Fruit fly (Drosophila melanogaster): ENCODE results near the gene CG14275.

CG14275 gene

DNA sequence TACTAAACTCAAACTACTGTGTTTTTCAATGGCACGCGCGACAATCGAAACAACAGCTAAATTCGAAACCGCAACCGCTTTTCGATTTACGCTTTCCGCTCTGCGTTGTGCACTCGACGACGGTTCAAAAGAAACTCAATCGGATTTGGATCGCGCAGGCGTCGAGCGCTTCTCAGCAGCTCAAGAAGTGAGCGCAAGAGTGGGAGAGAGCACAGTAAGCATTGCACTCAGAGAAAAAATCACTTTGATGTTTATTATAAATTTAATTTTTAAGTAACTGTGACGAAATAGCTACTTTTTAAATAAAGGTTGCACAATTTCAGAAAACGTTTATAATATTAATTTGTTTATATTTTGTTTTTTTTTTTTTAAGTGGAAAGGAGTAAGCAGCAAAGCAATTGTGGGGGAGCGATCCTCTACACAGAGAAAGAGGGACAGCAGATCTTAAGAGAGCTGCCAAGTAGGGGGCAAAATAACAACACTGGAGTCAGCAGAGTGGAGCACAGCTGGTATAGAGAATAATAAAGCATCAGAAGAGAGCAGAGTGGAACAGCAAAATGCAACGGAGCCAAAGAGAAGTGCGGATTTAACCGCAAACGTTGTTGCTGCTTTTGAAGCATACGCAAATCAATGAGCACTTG, 49.6 kb upstream of the CG14275 start (continued):
- TF ChIP-seq Sry-δ (GFP tag; optimal IDR thresholded peaks at IDR 0.05), result peak; percentile 46
- TF ChIP-seq CG4617 (GFP tag; optimal IDR thresholded peaks at IDR 0.05; ENCODE audit: borderline replicate concordance), result peak; percentile 93
- peak; percentile 95 for TF ChIP-seq NFAT (GFP tag; IDR thresholded peaks at IDR 0.05)
- TF ChIP-seq vfl (GFP tag; optimal IDR thresholded peaks at IDR 0.05), result peak; percentile 92
- TF ChIP-seq CG17385 (GFP tag; optimal IDR thresholded peaks at IDR 0.05), result peak; percentile 96
- peak; percentile 91 for TF ChIP-seq gcm2 (GFP tag; optimal IDR thresholded peaks at IDR 0.05)
- peak; percentile 99 for TF ChIP-seq stc (GFP tag; IDR thresholded peaks at IDR 0.05)
- peak; percentile 94 for TF ChIP-seq al (GFP tag; IDR thresholded peaks at IDR 0.05)
- TF ChIP-seq zen (tag; optimal IDR thresholded peaks at IDR 0.05), result peak; percentile 98
- TF ChIP-seq Tbp (GFP tag; optimal IDR thresholded peaks at IDR 0.05), result no peak
- peak; percentile 79 for TF ChIP-seq schlank (tag; optimal IDR thresholded peaks at IDR 0.05)
- peak; percentile 98 for TF ChIP-seq PHDP (tag; optimal IDR thresholded peaks at IDR 0.05)
- peak; percentile 94 for TF ChIP-seq NC2β (GFP tag; optimal IDR thresholded peaks at IDR 0.05)
- TF ChIP-seq CG33557 (GFP tag; optimal IDR thresholded peaks at IDR 0.05), result peak; percentile 98
- peak; percentile 95 for TF ChIP-seq Lim3 (GFP tag; IDR thresholded peaks at IDR 0.05)
- TF ChIP-seq Mes4 (GFP tag; optimal IDR thresholded peaks at IDR 0.05), result peak; percentile 94
- peak; percentile 99 for TF ChIP-seq dysf (GFP tag; IDR thresholded peaks at IDR 0.05)
- TF ChIP-seq hth (optimal IDR thresholded peaks at IDR 0.05), result no peak
- TF ChIP-seq B-H2 (GFP tag; optimal IDR thresholded peaks at IDR 0.05), result peak; percentile 78
- peak; percentile 73 for TF ChIP-seq da (GFP tag; optimal IDR thresholded peaks at IDR 0.05)
- TF ChIP-seq psq (GFP tag; optimal IDR thresholded peaks at IDR 0.05), result peak; percentile 93
- peak; percentile 96 for TF ChIP-seq CG11456 (GFP tag; IDR thresholded peaks at IDR 0.05)
- TF ChIP-seq zfh2 (GFP tag; optimal IDR thresholded peaks at IDR 0.05), result peak; percentile 67
- peak; percentile 99 for TF ChIP-seq E2f1 (GFP tag; IDR thresholded peaks at IDR 0.05)
- TF ChIP-seq CG15514 (GFP tag; optimal IDR thresholded peaks at IDR 0.05), result peak; percentile 90
- peak; percentile 73 for TF ChIP-seq CG34376 (GFP tag; optimal IDR thresholded peaks at IDR 0.05)
- peak; percentile 96 for TF ChIP-seq Mrtf (GFP tag; IDR thresholded peaks at IDR 0.05)
- peak; percentile 98 for TF ChIP-seq H2.0 (GFP tag; IDR thresholded peaks at IDR 0.05)
- TF ChIP-seq btn (GFP tag; optimal IDR thresholded peaks at IDR 0.05), result peak; percentile 86
- peak; percentile 98 for TF ChIP-seq Chrac-16 (GFP tag; optimal IDR thresholded peaks at IDR 0.05)
- peak; percentile 92 for TF ChIP-seq fd102C (GFP tag; optimal IDR thresholded peaks at IDR 0.05)
- TF ChIP-seq pzg (GFP tag; optimal IDR thresholded peaks at IDR 0.05), result peak; percentile 0
- TF ChIP-seq Side (GFP tag; optimal IDR thresholded peaks at IDR 0.05), result peak; percentile 92
- TF ChIP-seq CG14441 (GFP tag; IDR thresholded peaks at IDR 0.05), result peak; percentile 98
- TF ChIP-seq CG17829 (tag; optimal IDR thresholded peaks at IDR 0.05), result peak; percentile 97
- TF ChIP-seq toy (GFP tag; IDR thresholded peaks at IDR 0.05), result peak; percentile 94
- peak; percentile 99 for TF ChIP-seq croc (GFP tag; conservative IDR thresholded peaks at IDR 0.05)
- peak; percentile 87 for TF ChIP-seq sd (tag; optimal IDR thresholded peaks at IDR 0.05)
- peak; percentile 67 for TF ChIP-seq CG10543 (GFP tag; optimal IDR thresholded peaks at IDR 0.05)
- TF ChIP-seq CG31224 (GFP tag; IDR thresholded peaks at IDR 0.05), result peak; percentile 94
- peak; percentile 97 for TF ChIP-seq dati (GFP tag; IDR thresholded peaks at IDR 0.05)
- TF ChIP-seq otp (GFP tag; IDR thresholded peaks at IDR 0.05), result peak; percentile 99
- peak; percentile 98 for TF ChIP-seq trh (GFP tag; optimal IDR thresholded peaks at IDR 0.05)
- peak; percentile 88 for TF ChIP-seq CG8281 (tag; optimal IDR thresholded peaks at IDR 0.05)
- TF ChIP-seq sna (GFP tag; IDR thresholded peaks at IDR 0.05; ENCODE audit: partially characterized antibody), result no peak
- TF ChIP-seq CG16863 (GFP tag; optimal IDR thresholded peaks at IDR 0.05), result peak; percentile 88
- TF ChIP-seq Taf1 (GFP tag; IDR thresholded peaks at IDR 0.05), result peak; percentile 92
- peak; percentile 98 for TF ChIP-seq peb (GFP tag; IDR thresholded peaks at IDR 0.05)
- peak; percentile 99 for TF ChIP-seq CG32772 (GFP tag; IDR thresholded peaks at IDR 0.05)
- peak; percentile 96 to 99 for TF ChIP-seq Hr51 (GFP tag; optimal IDR thresholded peaks at IDR 0.05)
- no peak; the same call in 1 of the 2 replicates for TF ChIP-seq Gsc (GFP tag; IDR thresholded peaks at IDR 0.05)

Data from whole organism, embryonic.